Worm (Caenorhabditis elegans): ENCODE results near the gene F58A6.1.
"Not testable (repeated sequence)": the region's sequence is repeated elsewhere in the genome, so short reads cannot be mapped to it uniquely, and the experiment has no call there.

Gene F58A6.1

ce11 chrII:5109693-5110092, 33.0 kb upstream of the F58A6.1 start, which contains the start of gene F09C12.2:
F09C12.2 (plus strand) TSS chrII:5110012.
- TF ChIP-seq fkh-4 (tag; optimal IDR thresholded peaks at IDR 0.05; ENCODE audit: borderline replicate concordance) (no peak), efl-1 (optimal IDR thresholded peaks at IDR 0.05) (no peak), efl-1 (GFP tag; optimal IDR thresholded peaks at IDR 0.05 in 1 of 2) (peak in 1 of 2 experiments; percentile 72), elt-2 (tag; optimal IDR thresholded peaks at IDR 0.05) (peak; percentile 82)

- TF ChIP-seq Y116A8C.19 (tag; optimal IDR thresholded peaks at IDR 0.05; ENCODE audit: borderline replicate concordance) (no peak), hpl-2 (GFP tag; optimal IDR thresholded peaks at IDR 0.05) (no peak), mab-9 (GFP tag; IDR thresholded peaks at IDR 0.05) (no peak), nhr-237 (tag; optimal IDR thresholded peaks at IDR 0.05) (no peak), ztf-11 (tag; optimal IDR thresholded peaks at IDR 0.05) (no peak), dsc-1 (tag; optimal IDR thresholded peaks at IDR 0.05) (no peak), aha-1 (tag; optimal IDR thresholded peaks at IDR 0.05) (no peak), lin-35 (GFP tag; optimal IDR thresholded peaks at IDR 0.05) (no peak)
Observed at ce11 chrII:5112082-5112481, 30.6 kb upstream of the F58A6.1 start, which contains the start of gene F09C12.8. F09C12.8 (plus strand) TSS chrII:5112382.

ce11 chrII:5115235-5115634, 27.5 kb upstream of the F58A6.1 start, which contains the start of gene msp-74:
msp-74 (minus strand) TSS chrII:5115335.
- TF ChIP-seq snu-23 (GFP tag; optimal IDR thresholded peaks at IDR 0.05); nhr-47 (tag; optimal IDR thresholded peaks at IDR 0.05); sup-37 (GFP tag; optimal IDR thresholded peaks at IDR 0.05): not testable (repeated sequence)

- no peak for TF ChIP-seq mep-1 (tag; optimal IDR thresholded peaks at IDR 0.05)
- TF ChIP-seq elt-3 (tag; optimal IDR thresholded peaks at IDR 0.05), result no peak
- no peak for TF ChIP-seq hlh-17 (GFP tag; optimal IDR thresholded peaks at IDR 0.05; ENCODE audit: borderline replicate concordance)
- no peak for TF ChIP-seq lsy-2 (tag; optimal IDR thresholded peaks at IDR 0.05)
- no peak for TF ChIP-seq xbp-1 (tag; optimal IDR thresholded peaks at IDR 0.05)
- no peak for TF ChIP-seq tbx-2 (tag; optimal IDR thresholded peaks at IDR 0.05)
- TF ChIP-seq ceh-90 (tag; optimal IDR thresholded peaks at IDR 0.05), result no peak
- no peak for TF ChIP-seq nhr-47 (tag; optimal IDR thresholded peaks at IDR 0.05)
Observed at ce11 chrII:5115733-5116132, 27.0 kb upstream of the F58A6.1 start, which contains the start of gene srsy-1. srsy-1 (plus strand) TSS chrII:5116033.

ce11 chrII:5120612-5121011, 22.1 kb upstream of the F58A6.1 start:
- TF ChIP-seq lsy-2 (tag; optimal IDR thresholded peaks at IDR 0.05), result no peak

ce11 chrII:5130081-5130480, 12.6 kb upstream of the F58A6.1 start, which contains the start of gene lgc-56:
lgc-56 (plus strand) TSS chrII:5130381.
- no peak for TF ChIP-seq dsc-1 (tag; optimal IDR thresholded peaks at IDR 0.05)

- TF ChIP-seq tlp-1 (tag; optimal IDR thresholded peaks at IDR 0.05), result no peak
- TF ChIP-seq lin-15B (tag; optimal IDR thresholded peaks at IDR 0.05), result no peak
- no peak for TF ChIP-seq efl-1 (optimal IDR thresholded peaks at IDR 0.05)
- no peak for TF ChIP-seq efl-1 (GFP tag; optimal IDR thresholded peaks at IDR 0.05 in 1 of 2)
- no peak for TF ChIP-seq mdl-1 (tag; optimal IDR thresholded peaks at IDR 0.05)
- TF ChIP-seq nhr-28 (tag; optimal IDR thresholded peaks at IDR 0.05), result no peak
- no peak for TF ChIP-seq ets-5 (GFP tag; IDR thresholded peaks at IDR 0.05)
- no peak for TF ChIP-seq efl-3 (GFP tag; optimal IDR thresholded peaks at IDR 0.05)
- TF ChIP-seq elt-3 (tag; optimal IDR thresholded peaks at IDR 0.05), result no peak
- no peak for TF ChIP-seq zip-4 (GFP tag; optimal IDR thresholded peaks at IDR 0.05)
Observed at ce11 chrII:5131800-5132199, 10.9 kb upstream of the F58A6.1 start.
